Worm (Caenorhabditis elegans) whole organism, L4 larva: ENCODE measurements around the gene R02F11.9.
A peak's percentile ranks its signal among the peaks of the same experiment; 100 is the strongest.

Experiments
- F37D6.2 ChIP-seq: sonication (generic microtip); optimal IDR thresholded peaks from 2 replicates; lab custom pipeline; 2016; ENCODE audit warnings: mild to moderate bottlenecking, missing genetic modification characterization, missing compliant biosample characterization
- F44E2.7 ChIP-seq: fragments of 200-800 bp; sonication (Bioruptor generic); IDR thresholded peaks from 2 replicates; pipeline ENCODE4 v2.1.2; 2022; ENCODE audit warnings: missing genetic modification characterization, missing compliant biosample characterization
- F49E8.2 ChIP-seq: sonication (generic microtip); optimal IDR thresholded peaks from 2 replicates; lab custom pipeline; 2016; ENCODE audit warnings: missing compliant biosample characterization, mild to moderate bottlenecking, missing genetic modification characterization, borderline replicate concordance
- Y48G9A.11 ChIP-seq: fragments of 200-800 bp; sonication (Bioruptor generic); IDR thresholded peaks from 2 replicates; pipeline ENCODE4 v1.3.6; 2022; ENCODE audit warnings: missing genetic modification reagents, missing genetic modification characterization, missing compliant biosample characterization
- Y5F2A.4 ChIP-seq: fragments of 200-800 bp; sonication (Bioruptor generic); optimal IDR thresholded peaks from 2 replicates; lab custom pipeline; 2018; ENCODE audit warnings: mild to moderate bottlenecking, missing genetic modification characterization, missing compliant biosample characterization
- ZK337.2 ChIP-seq: fragments of 200-800 bp; sonication (Bioruptor generic); IDR thresholded peaks from 2 replicates; pipeline ENCODE4 v1.3.6; 2022; ENCODE audit warnings: missing genetic modification reagents, missing genetic modification characterization, missing compliant biosample characterization
- ZK546.5 ChIP-seq, 2 experiments: sonication (generic microtip); optimal IDR thresholded peaks; 2 replicates each; lab custom pipeline; 2017; ENCODE audit warnings: missing biosample characterization in 2 of 2, missing genetic modification characterization in 2 of 2
- attf-4 ChIP-seq: sonication (generic microtip); optimal IDR thresholded peaks from 3 replicates; lab custom pipeline; 2017; ENCODE audit warnings: missing biosample characterization, missing genetic modification characterization
- ceh-28 ChIP-seq: fragments of 150-350 bp; optimal IDR thresholded peaks from 2 replicates; lab custom pipeline; 2014; ENCODE audit warnings: missing biosample characterization, missing genetic modification reagents, missing genetic modification characterization
- ceh-32 ChIP-seq: sonication (generic microtip); optimal IDR thresholded peaks from 2 replicates; lab custom pipeline; 2016; ENCODE audit warnings: mild to moderate bottlenecking, missing genetic modification characterization, missing compliant biosample characterization; ENCODE audit not compliant: poor library complexity
- ceh-82 ChIP-seq: sonication (generic microtip); optimal IDR thresholded peaks from 2 replicates; lab custom pipeline; 2017; ENCODE audit warnings: missing biosample characterization, missing genetic modification characterization
- cey-2 ChIP-seq: sonication (generic microtip); optimal IDR thresholded peaks from 3 replicates; lab custom pipeline; 2017; ENCODE audit warnings: missing genetic modification characterization, mild to moderate bottlenecking, missing compliant biosample characterization, antibody characterized with exemption, borderline replicate concordance; ENCODE audit not compliant: insufficient read depth
- daf-12 ChIP-seq: fragments of 150-350 bp; optimal IDR thresholded peaks from 2 replicates; lab custom pipeline; 2014; ENCODE audit warnings: missing biosample characterization, missing genetic modification reagents, missing genetic modification characterization
- daf-16 ChIP-seq, 3 experiments: sonication (generic microtip); optimal IDR thresholded peaks; 2 replicates each; lab custom pipeline; 2016 to 2017; ENCODE audit warnings: missing genetic modification characterization in 3 of 3, missing genetic modification reagents in 3 of 3, mild to moderate bottlenecking in 2 of 3, missing compliant biosample characterization in 2 of 3, missing biosample characterization in 1 of 3, moderate library complexity in 1 of 3
- daf-19 ChIP-seq: fragments of 200-800 bp; sonication (Bioruptor generic); conservative IDR thresholded peaks from 2 replicates; pipeline ENCODE4 v1.3.6; 2022; ENCODE audit warnings: missing genetic modification characterization, missing compliant biosample characterization
- daf-8 ChIP-seq: fragments of 200-800 bp; sonication (Bioruptor generic); IDR thresholded peaks from 2 replicates; pipeline ENCODE4 v1.3.6; 2022; ENCODE audit warnings: missing genetic modification characterization, missing compliant biosample characterization
- dmd-6 ChIP-seq: fragments of 200-800 bp; sonication (Bioruptor generic); IDR thresholded peaks from 2 replicates; pipeline ENCODE4 v1.3.6; 2022; ENCODE audit warnings: missing genetic modification reagents, missing genetic modification characterization, missing compliant biosample characterization
- dmd-9 ChIP-seq: fragments of 200-800 bp; sonication (Bioruptor generic); IDR thresholded peaks from 2 replicates; pipeline ENCODE4 v1.3.6; 2022; ENCODE audit warnings: missing genetic modification reagents, missing genetic modification characterization, missing compliant biosample characterization
- dpl-1 ChIP-seq: fragments of 150-350 bp; optimal IDR thresholded peaks from 2 replicates; lab custom pipeline; 2014; ENCODE audit warnings: missing biosample characterization, missing genetic modification reagents, missing genetic modification characterization
- dve-1 ChIP-seq: sonication (generic microtip); optimal IDR thresholded peaks from 2 replicates; lab custom pipeline; 2017; ENCODE audit warnings: antibody characterized with exemption, mild to moderate bottlenecking, missing genetic modification characterization, missing compliant biosample characterization; ENCODE audit not compliant: insufficient read depth
- fkh-10 ChIP-seq: fragments of 150-350 bp; optimal IDR thresholded peaks from 2 replicates; lab custom pipeline; 2014; ENCODE audit warnings: missing biosample characterization, missing genetic modification reagents, missing genetic modification characterization
- hif-1 ChIP-seq, 2 experiments: sonication (generic microtip); optimal IDR thresholded peaks; 2 replicates each; lab custom pipeline; 2016 to 2017; ENCODE audit warnings: missing compliant biosample characterization in 2 of 2, missing genetic modification characterization in 2 of 2, missing genetic modification reagents in 2 of 2, missing genotype in 2 of 2, mild to moderate bottlenecking in 1 of 2
- hlh-11 ChIP-seq: fragments of 200-800 bp; sonication (Bioruptor generic); optimal IDR thresholded peaks from 2 replicates; lab custom pipeline; 2018; ENCODE audit warnings: mild to moderate bottlenecking, missing genetic modification characterization, missing compliant biosample characterization
- hmg-1.1 ChIP-seq: fragments of 200-800 bp; sonication (Bioruptor generic); IDR thresholded peaks from 2 replicates; pipeline ENCODE4 v1.3.6; 2022; ENCODE audit warnings: missing genetic modification reagents, missing genetic modification characterization, missing compliant biosample characterization
- jun-1 ChIP-seq: fragments of 150-350 bp; optimal IDR thresholded peaks from 2 replicates; lab custom pipeline; 2014; ENCODE audit warnings: missing biosample characterization, missing genetic modification reagents, missing genetic modification characterization
- lin-1 ChIP-seq: fragments of 200-800 bp; sonication (Bioruptor generic); IDR thresholded peaks from 2 replicates; pipeline ENCODE4 v1.3.6; 2022; ENCODE audit warnings: missing genetic modification reagents, missing genetic modification characterization, missing compliant biosample characterization
- lin-38 ChIP-seq: fragments of 200-800 bp; sonication (Bioruptor generic); IDR thresholded peaks from 2 replicates; pipeline ENCODE4 v1.3.6; 2022; ENCODE audit warnings: missing genetic modification reagents, missing genetic modification characterization, missing compliant biosample characterization
- lin-39 ChIP-seq: fragments of 150-350 bp; optimal IDR thresholded peaks from 2 replicates; lab custom pipeline; 2014; ENCODE audit warnings: missing biosample characterization, missing genetic modification reagents, missing genetic modification characterization
- lir-3 ChIP-seq: sonication (generic microtip); optimal IDR thresholded peaks from 2 replicates; lab custom pipeline; 2016; ENCODE audit warnings: mild to moderate bottlenecking, missing genetic modification characterization, missing compliant biosample characterization
- lsy-2 ChIP-seq, 2 experiments: fragments of 150-350 bp in 1 of 2; sonication (generic microtip) in 1 of 2; optimal IDR thresholded peaks; 2 replicates each; lab custom pipeline; 2014 to 2017; ENCODE audit warnings: missing biosample characterization in 2 of 2, missing genetic modification characterization in 2 of 2
- mdl-1 ChIP-seq, 2 experiments: fragments of 150-350 bp in 1 of 2; sonication (generic microtip) in 1 of 2; optimal IDR thresholded peaks; 2 replicates each; lab custom pipeline; 2014 to 2017; ENCODE audit warnings: missing biosample characterization in 2 of 2, missing genetic modification characterization in 2 of 2
- mep-1 ChIP-seq: fragments of 150-350 bp; sonication (generic microtip); optimal IDR thresholded peaks from 3 replicates; lab custom pipeline; 2014; ENCODE audit warnings: missing biosample characterization, missing genetic modification characterization
- mes-2 ChIP-seq: sonication (generic microtip); optimal IDR thresholded peaks from 2 replicates; lab custom pipeline; 2016; ENCODE audit warnings: missing genotype, mild to moderate bottlenecking, missing genetic modification characterization, missing compliant biosample characterization; ENCODE audit not compliant: poor library complexity, severe bottlenecking
- nhr-25 ChIP-seq: sonication (generic microtip); optimal IDR thresholded peaks from 2 replicates; lab custom pipeline; 2017; ENCODE audit warnings: missing genetic modification characterization, mild to moderate bottlenecking, missing compliant biosample characterization, antibody characterized with exemption, moderate library complexity, borderline replicate concordance; ENCODE audit not compliant: insufficient read depth
- nhr-28 ChIP-seq: fragments of 150-350 bp; optimal IDR thresholded peaks from 2 replicates; lab custom pipeline; 2014; ENCODE audit warnings: missing biosample characterization, missing genetic modification characterization
- nhr-41 ChIP-seq: fragments of 200-800 bp; sonication (Bioruptor generic); IDR thresholded peaks from 2 replicates; pipeline ENCODE4 v1.3.6; 2022; ENCODE audit warnings: missing genetic modification reagents, missing genetic modification characterization, missing compliant biosample characterization
- nhr-42 ChIP-seq: fragments of 200-800 bp; sonication (Bioruptor generic); IDR thresholded peaks from 2 replicates; pipeline ENCODE4 v1.3.6; 2022; ENCODE audit warnings: missing genetic modification characterization, missing compliant biosample characterization
- pqm-1 ChIP-seq: sonication (generic microtip); optimal IDR thresholded peaks from 2 replicates; lab custom pipeline; 2017; ENCODE audit warnings: missing biosample characterization, missing genetic modification characterization
- rbr-2 ChIP-seq: sonication (generic microtip); optimal IDR thresholded peaks from 2 replicates; lab custom pipeline; 2016; ENCODE audit warnings: missing genotype, missing genetic modification characterization, missing compliant biosample characterization
- set-16 ChIP-seq: fragments of 200-800 bp; sonication (Bioruptor generic); IDR thresholded peaks from 2 replicates; pipeline ENCODE4 v1.3.6; 2022; ENCODE audit warnings: missing genetic modification reagents, missing genetic modification characterization, missing compliant biosample characterization
- spr-1 ChIP-seq: sonication (generic microtip); optimal IDR thresholded peaks from 2 replicates; lab custom pipeline; 2016; ENCODE audit warnings: mild to moderate bottlenecking, missing genetic modification characterization, missing compliant biosample characterization
- tag-97 ChIP-seq: fragments of 200-800 bp; sonication (Bioruptor generic); IDR thresholded peaks from 2 replicates; pipeline ENCODE4 v1.3.6; 2022; ENCODE audit warnings: missing genetic modification characterization, missing compliant biosample characterization
- tra-1 ChIP-seq: fragments of 200-800 bp; sonication (Bioruptor generic); IDR thresholded peaks from 2 replicates; pipeline ENCODE4 v1.3.6; 2022; ENCODE audit warnings: missing genetic modification reagents, missing genetic modification characterization, missing compliant biosample characterization
- unc-39 ChIP-seq: sonication (generic microtip); optimal IDR thresholded peaks from 2 replicates; lab custom pipeline; 2017; ENCODE audit warnings: missing biosample characterization, missing genetic modification characterization
- unc-62 ChIP-seq, 3 experiments: fragments of 150-350 bp in 1 of 3; sonication (generic microtip); optimal IDR thresholded peaks in 2 of 3; peaks in 1 of 3; 1 replicate in 1 of 3; 2 replicates in 2 of 3; lab custom pipeline; 2014 to 2017; ENCODE audit warnings: missing biosample characterization in 3 of 3, missing genetic modification characterization in 3 of 3, missing genetic modification reagents in 3 of 3, missing genotype in 1 of 3
- zag-1 ChIP-seq: fragments of 150-350 bp; optimal IDR thresholded peaks from 2 replicates; lab custom pipeline; 2014; ENCODE audit warnings: missing biosample characterization, missing genetic modification characterization
- zip-2 ChIP-seq: fragments of 150-350 bp; optimal IDR thresholded peaks from 2 replicates; lab custom pipeline; 2014; ENCODE audit warnings: missing biosample characterization, missing genetic modification characterization

Gene R02F11.9

ce11 chrV:4787166-4787565 is at the start of gene R02F11.9:
Gene R02F11.9, plus strand, starts transcription at chrV:4787466.
- TF ChIP-seq cey-2 = no peak
- TF ChIP-seq rbr-2 = no peak
- TF ChIP-seq unc-39 (tag; lab: Kevin White, UChicago) = no peak
- TF ChIP-seq Y48G9A.11 (GFP tag; lab: Robert Waterston, UW) = no peak
- no peak for TF ChIP-seq hif-1 (tag; optimal IDR thresholded peaks at IDR 0.05; lab: Kevin White, UChicago)
- TF ChIP-seq lsy-2 (tag; optimal IDR thresholded peaks at IDR 0.05; lab: Kevin White, UChicago) = no peak
- TF ChIP-seq daf-16 (GFP tag; optimal IDR thresholded peaks at IDR 0.05; lab: Kevin White, UChicago) = no peak
- TF ChIP-seq daf-16 (tag; optimal IDR thresholded peaks at IDR 0.05; lab: Kevin White, UChicago) = no peak
- TF ChIP-seq mep-1 (tag; lab: Kevin White, UChicago) = no peak
- TF ChIP-seq jun-1 (tag; lab: Kevin White, UChicago) = no peak

ce11 chrV:4737727-4738126 is 49.5 kb upstream of the R02F11.9 start, which contains the start of gene F39G3.2:
Gene F39G3.2, plus strand, starts transcription at chrV:4737831.
- TF ChIP-seq dmd-9 (GFP tag; lab: Robert Waterston, UW) (no peak), hlh-11 (tag; lab: Kevin White, UChicago) (peak; percentile 56), hmg-1.1 (GFP tag; lab: Robert Waterston, UW) (no peak), cey-2 (no peak), fkh-10 (GFP tag; lab: Kevin White, UChicago) (no peak), daf-8 (GFP tag; lab: Robert Waterston, UW) (no peak), lin-1 (0 out of 2 replicates have a peak, but pooled peaks have one; percentile 12), F44E2.7 (GFP tag; lab: Robert Waterston, UW) (no peak), F49E8.2 (tag; lab: Kevin White, UChicago) (no peak), mes-2 (tag; lab: Kevin White, UChicago) (no peak), lir-3 (no peak), daf-16 (GFP tag; optimal IDR thresholded peaks at IDR 0.05; lab: Kevin White, UChicago) (no peak), daf-16 (tag; optimal IDR thresholded peaks at IDR 0.05; lab: Kevin White, UChicago) (peak; percentile 37), ZK546.5 (tag; optimal IDR thresholded peaks at IDR 0.05; lab: Kevin White, UChicago) (no peak), unc-62 (GFP tag; optimal IDR thresholded peaks at IDR 0.05 in 1 of 2; lab: Kevin White, UChicago) (peak in 1 of 2 experiments; percentile 40), unc-62 (tag; optimal IDR thresholded peaks at IDR 0.05; lab: Kevin White, UChicago) (no peak), spr-1 (no peak), daf-12 (tag; lab: Kevin White, UChicago) (no peak), Y5F2A.4 (GFP tag; lab: Kevin White, UChicago) (no peak), ceh-82 (no peak), nhr-42 (no peak), daf-19 (GFP tag; lab: Robert Waterston, UW) (no peak), F37D6.2 (tag; lab: Kevin White, UChicago) (no peak), mdl-1 (tag; optimal IDR thresholded peaks at IDR 0.05; lab: Kevin White, UChicago) (no peak), zag-1 (tag; lab: Kevin White, UChicago) (no peak), attf-4 (tag; lab: Kevin White, UChicago) (no peak), zip-2 (tag; lab: Kevin White, UChicago) (no peak), dve-1 (tag; lab: Kevin White, UChicago) (peak; percentile 54), set-16 (no peak), tra-1 (GFP tag; lab: Robert Waterston, UW) (no peak), ceh-28 (no peak), lin-38 (no peak), jun-1 (tag; lab: Kevin White, UChicago) (no peak), nhr-41 (no peak), ceh-32 (tag; lab: Kevin White, UChicago) (no peak), dpl-1 (GFP tag; lab: Kevin White, UChicago) (no peak), ZK337.2 (GFP tag; lab: Robert Waterston, UW) (no peak), nhr-28 (peak; percentile 72), mep-1 (tag; lab: Kevin White, UChicago) (no peak), lin-39 (tag; lab: Kevin White, UChicago) (no peak), dmd-6 (GFP tag; lab: Robert Waterston, UW) (peak; percentile 59), tag-97 (GFP tag; lab: Robert Waterston, UW) (no peak), nhr-25 (tag; lab: Kevin White, UChicago) (no peak), pqm-1 (peak; percentile 89)
